In genomic region chr3L:9712066-9712789, dm6 we compare ENCODE assay signal across 4 fruit fly cellular contexts.
A peak's percentile ranks its signal among the peaks of the same experiment; 100 is the strongest.
TF ChIP-seq lines count a peak whose summit lies in the region.

No protein-coding gene starts in this region.

- no peak for TF ChIP-seq CTCF in whole organism, embryonic (GFP tag; optimal IDR thresholded peaks at IDR 0.05; lab: Kevin White, UChicago)

TF ChIP-seq in whole organism, embryonic, 481 proteins besides CTCF, POLR2A, EP300 and RAD21 (continues in another document):
- TF ChIP-seq sens (GFP tag; lab: Kevin White, UChicago): peak; percentile 66
- no peak for TF ChIP-seq NC2β (GFP tag; optimal IDR thresholded peaks at IDR 0.05; lab: Kevin White, UChicago)
- peak; percentile 31 for TF ChIP-seq exex (tag; optimal IDR thresholded peaks at IDR 0.05; lab: Kevin White, UChicago)
- no peak for TF ChIP-seq CG6765 (GFP tag; optimal IDR thresholded peaks at IDR 0.05; lab: Kevin White, UChicago)
- no peak for TF ChIP-seq Atf3 (GFP tag; optimal IDR thresholded peaks at IDR 0.05; lab: Kevin White, UChicago)
- TF ChIP-seq mirr (GFP tag; optimal IDR thresholded peaks at IDR 0.05; lab: Kevin White, UChicago): peak; percentile 2
- TF ChIP-seq sd (tag; optimal IDR thresholded peaks at IDR 0.05; lab: Kevin White, UChicago): peak; percentile 1
- no peak for TF ChIP-seq gsb (GFP tag; IDR thresholded peaks at IDR 0.05; lab: Robert Waterston, UW)
- TF ChIP-seq crol (GFP tag; IDR thresholded peaks at IDR 0.05; lab: Robert Waterston, UW): peak; percentile 46; the same call in 1 of the 2 replicates
- no peak for TF ChIP-seq jumu (GFP tag; optimal IDR thresholded peaks at IDR 0.05; lab: Kevin White, UChicago)
- TF ChIP-seq D19A (tag; optimal IDR thresholded peaks at IDR 0.05; lab: Kevin White, UChicago): peak; percentile 71
- TF ChIP-seq GATAe (GFP tag; conservative IDR thresholded peaks at IDR 0.05; lab: Robert Waterston, UW): peak; percentile 26; the same call in 1 of the 2 replicates
- no peak for TF ChIP-seq vnd (GFP tag; IDR thresholded peaks at IDR 0.05; lab: Robert Waterston, UW; ENCODE audit: partially characterized antibody)
- peak in 1 of 2 experiments; percentile 89 for TF ChIP-seq Hr78 (GFP tag; optimal IDR thresholded peaks at IDR 0.05; lab: Kevin White, UChicago)
- TF ChIP-seq CG4617 (GFP tag; optimal IDR thresholded peaks at IDR 0.05; lab: Kevin White, UChicago; ENCODE audit: borderline replicate concordance): no peak
- peak; percentile 7 for TF ChIP-seq kay (GFP tag; optimal IDR thresholded peaks at IDR 0.05; lab: Kevin White, UChicago)
- TF ChIP-seq Side (GFP tag; optimal IDR thresholded peaks at IDR 0.05; lab: Kevin White, UChicago): no peak
- peak; percentile 35 for TF ChIP-seq CG10274 (GFP tag; optimal IDR thresholded peaks at IDR 0.05; lab: Kevin White, UChicago)
- TF ChIP-seq grau (tag; optimal IDR thresholded peaks at IDR 0.05; lab: Kevin White, UChicago): no peak
- TF ChIP-seq Ets65A (GFP tag; lab: Kevin White, UChicago): no peak
- peak; percentile 45 for TF ChIP-seq row (GFP tag; IDR thresholded peaks at IDR 0.05; lab: Robert Waterston, UW)
- TF ChIP-seq Sry-δ (GFP tag; optimal IDR thresholded peaks at IDR 0.05; lab: Kevin White, UChicago): no peak
- TF ChIP-seq Dref (GFP tag; IDR thresholded peaks at IDR 0.05; lab: Robert Waterston, UW): no peak

TF ChIP-seq in whole organism, prepupa, 60 proteins besides CTCF, POLR2A, EP300 and RAD21 (continues in another document):
- no peak for TF ChIP-seq Met (GFP tag; optimal IDR thresholded peaks at IDR 0.05; lab: Kevin White, UChicago)
- TF ChIP-seq vri (GFP tag; optimal IDR thresholded peaks at IDR 0.05; lab: Kevin White, UChicago): no peak
- TF ChIP-seq CG9139 (GFP tag; optimal IDR thresholded peaks at IDR 0.05; lab: Kevin White, UChicago): no peak
- TF ChIP-seq CG6163 (GFP tag; IDR thresholded peaks at IDR 0.05; lab: Robert Waterston, UW): no peak
- no peak for TF ChIP-seq Hr4 (GFP tag; optimal IDR thresholded peaks at IDR 0.05; lab: Kevin White, UChicago)
- no peak for TF ChIP-seq CG8632 (GFP tag; optimal IDR thresholded peaks at IDR 0.05; lab: Kevin White, UChicago)
- no peak for TF ChIP-seq CG10631 (GFP tag; optimal IDR thresholded peaks at IDR 0.05; lab: Kevin White, UChicago)
- peak; percentile 6 for TF ChIP-seq cyc (GFP tag; optimal IDR thresholded peaks at IDR 0.05; lab: Kevin White, UChicago)
- no peak for TF ChIP-seq ss (GFP tag; optimal IDR thresholded peaks at IDR 0.05; lab: Kevin White, UChicago)
- TF ChIP-seq spab (GFP tag; optimal IDR thresholded peaks at IDR 0.05; lab: Kevin White, UChicago): no peak
- TF ChIP-seq Ets96B (tag; optimal IDR thresholded peaks at IDR 0.05; lab: Kevin White, UChicago): no peak
- TF ChIP-seq Smox (GFP tag; optimal IDR thresholded peaks at IDR 0.05; lab: Kevin White, UChicago): no peak
- TF ChIP-seq lz (GFP tag; optimal IDR thresholded peaks at IDR 0.05; lab: Kevin White, UChicago): peak; percentile 17
- TF ChIP-seq esn (GFP tag; optimal IDR thresholded peaks at IDR 0.05; lab: Kevin White, UChicago): peak; percentile 45
- TF ChIP-seq dsx (GFP tag; optimal IDR thresholded peaks at IDR 0.05; lab: Kevin White, UChicago; ENCODE audit: poor library complexity, severe bottlenecking): no peak
- TF ChIP-seq CG7368 (GFP tag; optimal IDR thresholded peaks at IDR 0.05; lab: Kevin White, UChicago): no peak
- TF ChIP-seq Ets21C (GFP tag; optimal IDR thresholded peaks at IDR 0.05; lab: Kevin White, UChicago): no peak
- TF ChIP-seq CG31627 (GFP tag; optimal IDR thresholded peaks at IDR 0.05; lab: Kevin White, UChicago): no peak
- no peak for TF ChIP-seq CG11902 (GFP tag; optimal IDR thresholded peaks at IDR 0.05; lab: Kevin White, UChicago)
- TF ChIP-seq fkh (GFP tag; optimal IDR thresholded peaks at IDR 0.05; lab: Kevin White, UChicago): no peak
- no peak for TF ChIP-seq CG16779 (tag; optimal IDR thresholded peaks at IDR 0.05; lab: Kevin White, UChicago)
- TF ChIP-seq CG3919 (GFP tag; optimal IDR thresholded peaks at IDR 0.05; lab: Kevin White, UChicago): no peak
- TF ChIP-seq OdsH (GFP tag; optimal IDR thresholded peaks at IDR 0.05; lab: Kevin White, UChicago): no peak
- TF ChIP-seq Hr39 (GFP tag; optimal IDR thresholded peaks at IDR 0.05; lab: Kevin White, UChicago): peak; percentile 16
- no peak for TF ChIP-seq Gug (GFP tag; IDR thresholded peaks at IDR 0.05; lab: Robert Waterston, UW)

TF ChIP-seq in whole organism, pupa, 21 proteins besides CTCF, POLR2A, EP300 and RAD21:
- TF ChIP-seq Ets98B (GFP tag; IDR thresholded peaks at IDR 0.05; lab: Robert Waterston, UW): no peak
- peak; percentile 2 for TF ChIP-seq CG8159 (tag; optimal IDR thresholded peaks at IDR 0.05; lab: Kevin White, UChicago)

TF ChIP-seq in whole organism, wandering third instar larva, 38 proteins besides CTCF, POLR2A, EP300 and RAD21:
- TF ChIP-seq h (GFP tag; optimal IDR thresholded peaks at IDR 0.05; lab: Kevin White, UChicago) (peak; percentile 39), GATAd (GFP tag; optimal IDR thresholded peaks at IDR 0.05; lab: Kevin White, UChicago) (no peak), Jra (GFP tag; optimal IDR thresholded peaks at IDR 0.05; lab: Kevin White, UChicago) (no peak), CrebA (GFP tag; optimal IDR thresholded peaks at IDR 0.05; lab: Kevin White, UChicago; ENCODE audit: borderline replicate concordance) (no peak), psq (GFP tag; optimal IDR thresholded peaks at IDR 0.05; lab: Kevin White, UChicago) (peak; percentile 24), CG32264 (GFP tag; optimal IDR thresholded peaks at IDR 0.05; lab: Kevin White, UChicago) (no peak), ey (GFP tag; optimal IDR thresholded peaks at IDR 0.05; lab: Kevin White, UChicago) (peak; percentile 16), foxo (GFP tag; optimal IDR thresholded peaks at IDR 0.05; lab: Kevin White, UChicago) (peak in 1 of 2 experiments; percentile 40), Dfd (GFP tag; optimal IDR thresholded peaks at IDR 0.05; lab: Kevin White, UChicago) (no peak), OdsH (GFP tag; optimal IDR thresholded peaks at IDR 0.05; lab: Kevin White, UChicago) (peak; percentile 19), br (GFP tag; optimal IDR thresholded peaks at IDR 0.05; lab: Kevin White, UChicago) (no peak), Dif (GFP tag; optimal IDR thresholded peaks at IDR 0.05; lab: Kevin White, UChicago; ENCODE audit: partially characterized antibody) (no peak), sv (GFP tag; optimal IDR thresholded peaks at IDR 0.05; lab: Kevin White, UChicago) (no peak)

Comparison
In these comparisons a context has a peak if more than half of its experiments do, and no peak if none do; other contexts are left out.
1. Of the 7 proteins assayed by ChIP-seq in both whole organism, embryonic and whole organism, prepupa: peak only in whole organism, embryonic: none; only in whole organism, prepupa: Hr39; in both: none; in neither: 6.